Worm (Caenorhabditis elegans) whole organism, L3 larva: ENCODE measurements around the gene Y54G2A.72.

Source experiments
- egl-27 ChIP-seq: sonication (generic microtip); optimal IDR thresholded peaks from 4 replicates; lab custom pipeline; 2017; ENCODE audit warnings: missing biosample characterization, missing genetic modification reagents, missing genetic modification characterization
- elt-2 ChIP-seq: sonication (generic microtip); optimal IDR thresholded peaks from 2 replicates; lab custom pipeline; 2016; ENCODE audit warnings: missing genetic modification reagents, mild to moderate bottlenecking, missing genetic modification characterization, missing compliant biosample characterization
- lin-39 ChIP-seq: fragments of 150-350 bp; optimal IDR thresholded peaks from 2 replicates; lab custom pipeline; 2018; ENCODE audit warnings: missing biosample characterization, missing genetic modification reagents, missing genetic modification characterization
- nhr-67 ChIP-seq: fragments of 150-350 bp; optimal IDR thresholded peaks from 2 replicates; lab custom pipeline; 2014; ENCODE audit warnings: missing biosample characterization, missing genetic modification characterization
- nhr-77 ChIP-seq: fragments of 150-350 bp; optimal IDR thresholded peaks from 2 replicates; lab custom pipeline; 2014; ENCODE audit warnings: missing biosample characterization, missing genetic modification characterization
- skn-1 ChIP-seq: fragments of 150-350 bp; optimal IDR thresholded peaks from 2 replicates; lab custom pipeline; 2014; ENCODE audit warnings: missing biosample characterization, missing genetic modification characterization

ce11 chrIV:2819633-2820032, 41.7 kb downstream of the Y54G2A.72 start, which contains the start of gene Y54G2A.13:
- TF ChIP-seq egl-27 (tag; lab: Kevin White, UChicago) (no peak), lin-39 (tag; lab: Kevin White, UChicago) (no peak), skn-1 (tag; lab: Kevin White, UChicago) (no peak), nhr-67 (no peak), nhr-77 (tag; lab: Kevin White, UChicago) (no peak), elt-2 (tag; lab: Kevin White, UChicago) (no peak)
